Worm (Caenorhabditis elegans) whole organism, L2 larva: ENCODE measurements around the gene T01G5.7.

Experiments used
- C34F6.9 ChIP-seq: fragments of 150-350 bp; optimal IDR thresholded peaks from 2 replicates; lab custom pipeline; 2014; ENCODE audit warnings: missing biosample characterization, missing genetic modification characterization
- F13H6.1 ChIP-seq: sonication (generic microtip); optimal IDR thresholded peaks from 2 replicates; lab custom pipeline; 2016; ENCODE audit warnings: missing genetic modification characterization, missing compliant biosample characterization
- R02D3.7 ChIP-seq: fragments of 150-350 bp; optimal IDR thresholded peaks from 2 replicates; lab custom pipeline; 2014; ENCODE audit warnings: missing biosample characterization, missing genetic modification characterization
- Y55F3AM.14 ChIP-seq: fragments of 200-800 bp; sonication (Bioruptor generic); optimal IDR thresholded peaks from 2 replicates; lab custom pipeline; 2018; ENCODE audit warnings: mild to moderate bottlenecking, missing genetic modification characterization, missing compliant biosample characterization
- alr-1 ChIP-seq: fragments of 150-350 bp; optimal IDR thresholded peaks from 2 replicates; lab custom pipeline; 2014; ENCODE audit warnings: missing biosample characterization, missing genetic modification characterization
- aly-2 ChIP-seq: fragments of 150-350 bp; optimal IDR thresholded peaks from 2 replicates; lab custom pipeline; 2014; ENCODE audit warnings: missing biosample characterization, missing genetic modification characterization
- ama-1 ChIP-seq: fragments of 150-350 bp; optimal IDR thresholded peaks from 2 replicates; lab custom pipeline; 2018; ENCODE audit warnings: inconsistent platforms
- blmp-1 ChIP-seq: sonication (generic microtip); optimal IDR thresholded peaks from 2 replicates; lab custom pipeline; 2017; ENCODE audit warnings: missing genetic modification characterization, mild to moderate bottlenecking, missing compliant biosample characterization, antibody characterized with exemption, moderate library complexity; ENCODE audit not compliant: insufficient read depth
- crh-2 ChIP-seq: sonication (generic microtip); optimal IDR thresholded peaks from 2 replicates; lab custom pipeline; 2017; ENCODE audit warnings: missing biosample characterization, missing genetic modification characterization
- dmd-4 ChIP-seq: sonication (generic microtip); optimal IDR thresholded peaks from 2 replicates; lab custom pipeline; 2017; ENCODE audit warnings: missing biosample characterization, missing genetic modification characterization
- egl-27 ChIP-seq: sonication (generic microtip); optimal IDR thresholded peaks from 3 replicates; lab custom pipeline; 2017; ENCODE audit warnings: missing biosample characterization, missing genetic modification reagents, missing genetic modification characterization
- elt-1 ChIP-seq: fragments of 150-350 bp; optimal IDR thresholded peaks from 2 replicates; lab custom pipeline; 2014; ENCODE audit warnings: missing biosample characterization, missing genetic modification characterization
- elt-3 ChIP-seq: sonication (generic microtip); optimal IDR thresholded peaks from 2 replicates; lab custom pipeline; 2017; ENCODE audit warnings: missing biosample characterization, missing genetic modification characterization
- fos-1 ChIP-seq: fragments of 150-350 bp; optimal IDR thresholded peaks from 2 replicates; lab custom pipeline; 2014; ENCODE audit warnings: missing biosample characterization, missing genetic modification characterization
- gmeb-1 ChIP-seq: fragments of 150-350 bp; optimal IDR thresholded peaks from 2 replicates; lab custom pipeline; 2014; ENCODE audit warnings: missing biosample characterization, missing genetic modification characterization
- lin-13 ChIP-seq: fragments of 150-350 bp; optimal IDR thresholded peaks from 2 replicates; lab custom pipeline; 2014; ENCODE audit warnings: missing biosample characterization, missing genetic modification reagents, missing genetic modification characterization
- lin-39 ChIP-seq: fragments of 150-350 bp; optimal IDR thresholded peaks from 2 replicates; lab custom pipeline; 2014; ENCODE audit warnings: missing biosample characterization, missing genetic modification reagents, missing genetic modification characterization
- lsy-2 ChIP-seq, 2 experiments: fragments of 150-350 bp in 1 of 2; sonication (generic microtip) in 1 of 2; optimal IDR thresholded peaks; 2 replicates each; lab custom pipeline; 2014 to 2017; ENCODE audit warnings: missing biosample characterization in 2 of 2, missing genetic modification characterization in 2 of 2
- mab-5 ChIP-seq: fragments of 150-350 bp; optimal IDR thresholded peaks from 2 replicates; lab custom pipeline; 2014; ENCODE audit warnings: missing biosample characterization, missing genetic modification characterization
- mbf-1 ChIP-seq: sonication (generic microtip); optimal IDR thresholded peaks from 2 replicates; lab custom pipeline; 2017; ENCODE audit warnings: missing biosample characterization, missing genetic modification characterization
- mdl-1 ChIP-seq, 2 experiments: fragments of 150-350 bp in 1 of 2; sonication (generic microtip) in 1 of 2; optimal IDR thresholded peaks; 2 replicates each; lab custom pipeline; 2017; ENCODE audit warnings: missing biosample characterization in 2 of 2, missing genetic modification characterization in 2 of 2
- nhr-10 ChIP-seq: sonication (generic microtip); optimal IDR thresholded peaks from 2 replicates; lab custom pipeline; 2017; ENCODE audit warnings: missing biosample characterization, missing genetic modification characterization
- nhr-11 ChIP-seq: fragments of 150-350 bp; optimal IDR thresholded peaks from 2 replicates; lab custom pipeline; 2014; ENCODE audit warnings: missing biosample characterization, missing genetic modification characterization
- nhr-129 ChIP-seq: fragments of 150-350 bp; optimal IDR thresholded peaks from 2 replicates; lab custom pipeline; 2014; ENCODE audit warnings: missing biosample characterization, missing genetic modification characterization
- nhr-21 ChIP-seq: fragments of 150-350 bp; optimal IDR thresholded peaks from 2 replicates; lab custom pipeline; 2014; ENCODE audit warnings: missing biosample characterization, missing genetic modification characterization
- nhr-237 ChIP-seq: fragments of 150-350 bp; optimal IDR thresholded peaks from 2 replicates; lab custom pipeline; 2014; ENCODE audit warnings: missing biosample characterization, missing genetic modification characterization
- nhr-25 ChIP-seq: fragments of 150-350 bp; sonication (generic microtip); optimal IDR thresholded peaks from 3 replicates; lab custom pipeline; 2014; ENCODE audit warnings: missing biosample characterization, missing genetic modification characterization
- nhr-77 ChIP-seq: fragments of 150-350 bp; optimal IDR thresholded peaks from 2 replicates; lab custom pipeline; 2014; ENCODE audit warnings: missing biosample characterization, missing genetic modification characterization
- sem-4 ChIP-seq: fragments of 150-350 bp; optimal IDR thresholded peaks from 2 replicates; lab custom pipeline; 2014; ENCODE audit warnings: missing biosample characterization, missing genetic modification reagents, missing genetic modification characterization
- skn-1 ChIP-seq: sonication (generic microtip); optimal IDR thresholded peaks from 2 replicates; lab custom pipeline; 2017; ENCODE audit warnings: missing biosample characterization, missing genetic modification characterization
- sma-3 ChIP-seq: sonication (generic microtip); optimal IDR thresholded peaks from 2 replicates; lab custom pipeline; 2016; ENCODE audit warnings: missing genetic modification reagents, missing genetic modification characterization, missing compliant biosample characterization
- sma-9 ChIP-seq, 2 experiments: fragments of 150-350 bp in 1 of 2; sonication (generic microtip) in 1 of 2; optimal IDR thresholded peaks; 2 replicates each; lab custom pipeline; 2014 to 2016; ENCODE audit warnings: missing genetic modification characterization in 2 of 2, mild to moderate bottlenecking in 1 of 2, missing biosample characterization in 1 of 2, missing compliant biosample characterization in 1 of 2, missing genetic modification reagents in 1 of 2, moderate library complexity in 1 of 2
- snpc-4 ChIP-seq: fragments of 150-350 bp; optimal IDR thresholded peaks from 2 replicates; lab custom pipeline; 2014; ENCODE audit warnings: missing biosample characterization, missing genetic modification characterization
- unc-39 ChIP-seq: fragments of 150-350 bp; optimal IDR thresholded peaks from 2 replicates; lab custom pipeline; 2014; ENCODE audit warnings: missing biosample characterization, missing genetic modification characterization
- unc-55 ChIP-seq: fragments of 150-350 bp; sonication (generic microtip); optimal IDR thresholded peaks from 3 replicates; lab custom pipeline; 2014; ENCODE audit warnings: missing biosample characterization, missing genetic modification reagents, missing genetic modification characterization
- unc-62 ChIP-seq: fragments of 150-350 bp; optimal IDR thresholded peaks from 2 replicates; lab custom pipeline; 2014; ENCODE audit warnings: missing biosample characterization, missing genetic modification reagents, missing genetic modification characterization
- zag-1 ChIP-seq: fragments of 150-350 bp; optimal IDR thresholded peaks from 2 replicates; lab custom pipeline; 2014; ENCODE audit warnings: missing biosample characterization, missing genetic modification characterization
- ztf-1 ChIP-seq: fragments of 200-800 bp; sonication (Bioruptor generic); conservative IDR thresholded peaks from 2 replicates; pipeline ENCODE4 v1.3.6; 2022; ENCODE audit warnings: missing genetic modification characterization, missing compliant biosample characterization
- ztf-11 ChIP-seq: sonication (generic microtip); optimal IDR thresholded peaks from 2 replicates; lab custom pipeline; 2017; ENCODE audit warnings: missing biosample characterization, missing genetic modification characterization
- ztf-4 ChIP-seq: fragments of 150-350 bp; optimal IDR thresholded peaks from 2 replicates; lab custom pipeline; 2014; ENCODE audit warnings: missing biosample characterization, missing genetic modification characterization

T01G5.7 gene

DNA sequence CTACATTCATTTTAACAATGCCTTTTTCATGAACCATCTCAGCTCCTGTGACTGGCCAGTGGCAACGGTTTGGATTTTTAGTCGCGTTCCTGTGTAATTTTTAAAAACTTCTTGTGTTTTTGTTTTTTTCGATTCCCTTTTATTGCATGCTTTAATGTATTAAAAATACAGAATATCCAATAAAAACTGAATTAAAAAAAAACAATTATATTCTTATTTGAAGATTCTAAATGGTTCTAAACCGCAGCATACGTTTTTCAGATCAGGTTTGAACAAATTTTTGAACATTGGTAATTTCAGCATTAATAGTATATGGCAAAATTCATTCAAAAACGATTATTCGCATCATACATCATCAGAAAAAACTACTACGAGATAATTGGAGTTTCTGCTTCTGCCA lies 43.4 kb upstream of the T01G5.7 start, which contains the start of gene dnj-3:
Gene dnj-3, plus strand, starts transcription at position 301 of the 400 bp plus-strand sequence.
- no peak for TF ChIP-seq egl-27 (tag; lab: Kevin White, UChicago)
- no peak for TF ChIP-seq alr-1 (tag; lab: Kevin White, UChicago)
- no peak for TF ChIP-seq mbf-1 (tag; lab: Kevin White, UChicago)
- no peak for TF ChIP-seq lin-13 (GFP tag; lab: Kevin White, UChicago)
- TF ChIP-seq elt-1 (tag; lab: Kevin White, UChicago), result no peak
- TF ChIP-seq sma-3 (GFP tag; lab: Kevin White, UChicago), result no peak
- no peak for TF ChIP-seq skn-1 (tag; lab: Kevin White, UChicago)
- no peak for TF ChIP-seq Y55F3AM.14 (GFP tag; lab: Kevin White, UChicago)
- TF ChIP-seq dmd-4 (tag; lab: Kevin White, UChicago), result no peak
- TF ChIP-seq nhr-25, result no peak
- no peak for TF ChIP-seq nhr-129 (tag; lab: Kevin White, UChicago)
- no peak for TF ChIP-seq ztf-1 (GFP tag; lab: Robert Waterston, UW)
- no peak for TF ChIP-seq ama-1
- TF ChIP-seq C34F6.9 (tag; lab: Kevin White, UChicago), result no peak
- TF ChIP-seq crh-2, result no peak

DNA sequence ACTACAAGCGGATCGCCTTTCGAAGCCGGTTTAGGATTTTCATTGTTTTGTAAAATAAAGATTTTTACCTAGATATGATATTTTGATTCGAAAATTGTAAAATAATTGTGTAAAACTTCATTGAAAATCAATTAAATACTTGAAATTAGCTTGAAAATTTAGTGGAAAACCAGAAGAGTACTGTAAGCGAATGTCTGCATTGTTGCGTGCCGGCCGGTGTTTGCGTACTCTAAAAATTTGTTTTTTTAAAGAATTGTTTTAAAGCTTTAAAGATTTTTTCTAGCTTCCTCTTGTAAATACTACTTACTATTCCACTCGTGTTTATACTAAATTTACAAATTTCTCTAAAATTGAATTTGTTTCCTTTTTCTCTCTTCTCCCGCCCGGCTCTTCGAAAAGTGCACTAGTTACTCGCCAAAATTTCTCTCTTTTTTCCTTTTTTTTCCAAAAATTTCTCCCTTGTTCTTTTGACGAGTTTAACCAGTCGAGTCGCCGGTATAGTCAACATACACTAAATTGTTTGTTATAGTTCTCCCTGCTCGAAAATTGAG lies 42.2 kb upstream of the T01G5.7 start:
- TF ChIP-seq snpc-4 (tag; lab: Kevin White, UChicago), result no peak
- TF ChIP-seq lsy-2 (tag; optimal IDR thresholded peaks at IDR 0.05; lab: Kevin White, UChicago), result peak in 1 of 2 experiments; percentile 70
- TF ChIP-seq, all 48 proteins: peak for 1

DNA sequence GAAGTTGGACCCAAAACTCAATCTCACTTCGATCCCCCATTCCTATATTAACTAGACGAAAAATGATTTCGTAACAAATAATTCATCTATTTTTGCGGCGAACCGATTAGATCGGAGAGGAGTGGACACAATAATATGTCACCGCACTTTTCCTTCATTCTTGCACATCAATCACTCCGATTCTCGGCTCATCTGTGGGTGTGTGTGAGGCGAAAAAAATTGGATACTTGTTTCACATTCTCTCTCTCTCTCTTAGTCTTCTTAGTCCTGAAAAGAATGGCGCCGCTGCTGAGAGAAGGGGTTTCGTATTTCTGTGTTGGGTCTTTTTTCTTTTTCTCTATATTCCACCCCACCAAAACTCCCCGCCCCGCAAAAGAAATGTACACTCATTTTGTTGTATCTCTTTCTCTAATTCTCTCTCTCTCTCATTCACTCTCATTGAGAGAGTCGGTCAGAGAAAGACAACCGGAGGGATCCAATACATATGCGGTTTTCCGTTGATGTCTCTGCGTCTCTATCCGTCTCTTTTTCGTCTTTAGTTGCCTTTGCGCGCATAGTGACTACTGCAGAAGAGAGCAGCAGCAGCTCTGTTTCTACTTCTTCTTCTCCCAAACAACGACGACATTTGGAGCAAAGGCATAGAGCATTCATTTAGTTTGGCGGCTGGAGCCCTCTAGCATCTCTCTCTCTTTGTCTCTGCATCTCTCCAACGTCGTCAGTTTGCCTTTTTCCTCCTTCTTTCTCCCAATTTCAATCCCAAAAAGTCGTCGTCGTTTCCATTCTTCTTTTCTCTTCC lies 40.5 kb upstream of the T01G5.7 start, which contains the start of gene unc-76:
Gene unc-76, plus strand, starts transcription at position 746 of the 796 bp plus-strand sequence.
- no peak for TF ChIP-seq mbf-1 (tag; lab: Kevin White, UChicago)
- peak in 1 of 2 experiments; percentile 73 for TF ChIP-seq mdl-1 (tag; optimal IDR thresholded peaks at IDR 0.05; lab: Kevin White, UChicago)
- TF ChIP-seq R02D3.7 (tag; lab: Kevin White, UChicago), result peak; percentile 13
- peak; percentile 79 for TF ChIP-seq zag-1 (tag; lab: Kevin White, UChicago)
- TF ChIP-seq lin-39 (tag; lab: Kevin White, UChicago), result peak; percentile 47
- TF ChIP-seq F13H6.1 (tag; lab: Kevin White, UChicago), result peak; percentile 94
- peak; percentile 25 for TF ChIP-seq sem-4 (tag; lab: Kevin White, UChicago)
- no peak for TF ChIP-seq gmeb-1 (tag; lab: Kevin White, UChicago)
- peak; percentile 28 for TF ChIP-seq unc-39 (tag; lab: Kevin White, UChicago)
- no peak for TF ChIP-seq aly-2
- TF ChIP-seq snpc-4 (tag; lab: Kevin White, UChicago), result no peak
- no peak for TF ChIP-seq elt-1 (tag; lab: Kevin White, UChicago)
- peak; percentile 58 for TF ChIP-seq unc-55 (GFP tag; lab: Kevin White, UChicago)
- TF ChIP-seq ama-1, result no peak
- TF ChIP-seq crh-2, result peak; percentile 88
- no peak for TF ChIP-seq ztf-11 (tag; lab: Kevin White, UChicago)
- TF ChIP-seq nhr-129 (tag; lab: Kevin White, UChicago), result peak; percentile 92
- TF ChIP-seq ztf-4 (tag; lab: Kevin White, UChicago), result peak; percentile 40
- TF ChIP-seq skn-1 (tag; lab: Kevin White, UChicago), result no peak
- no peak for TF ChIP-seq alr-1 (tag; lab: Kevin White, UChicago)
- peak; percentile 96 for TF ChIP-seq C34F6.9 (tag; lab: Kevin White, UChicago)
- no peak for TF ChIP-seq nhr-11
- peak; percentile 33 for TF ChIP-seq sma-3 (GFP tag; lab: Kevin White, UChicago)
- TF ChIP-seq nhr-77, result no peak
- peak; percentile 42 for TF ChIP-seq nhr-25
- TF ChIP-seq sma-9 (GFP tag; optimal IDR thresholded peaks at IDR 0.05; lab: Kevin White, UChicago), result peak; percentile 84
- no peak for TF ChIP-seq sma-9 (tag; optimal IDR thresholded peaks at IDR 0.05; lab: Kevin White, UChicago)
- TF ChIP-seq nhr-237, result no peak
- peak; percentile 83 for TF ChIP-seq egl-27 (tag; lab: Kevin White, UChicago)
- peak; percentile 6 for TF ChIP-seq unc-62 (GFP tag; lab: Kevin White, UChicago)
- no peak for TF ChIP-seq elt-3 (tag; lab: Kevin White, UChicago)
- peak; percentile 86 for TF ChIP-seq mab-5 (tag; lab: Kevin White, UChicago)
- TF ChIP-seq Y55F3AM.14 (GFP tag; lab: Kevin White, UChicago), result peak; percentile 77
- TF ChIP-seq lsy-2 (tag; optimal IDR thresholded peaks at IDR 0.05; lab: Kevin White, UChicago), result peak; percentile 50 to 87
- TF ChIP-seq nhr-10 (tag; lab: Kevin White, UChicago), result no peak
- no peak for TF ChIP-seq blmp-1
- TF ChIP-seq lin-13 (GFP tag; lab: Kevin White, UChicago), result peak; percentile 75
- peak; percentile 45 for TF ChIP-seq nhr-21 (tag; lab: Kevin White, UChicago)
- peak; percentile 68 for TF ChIP-seq fos-1 (tag; lab: Kevin White, UChicago)
